Worm (Caenorhabditis elegans) whole organism, mixed stage, embryonic: ENCODE data around the gene F15B9.11.

ENCODE experiments used
- cnd-1 ChIP-seq: fragments of 200-800 bp; sonication (Bioruptor generic); optimal IDR thresholded peaks from 2 replicates; lab custom pipeline; 2018; ENCODE audit warnings: mild to moderate bottlenecking, missing genetic modification characterization, missing compliant biosample characterization
- nhr-237 ChIP-seq: fragments of 150-350 bp; optimal IDR thresholded peaks from 2 replicates; lab custom pipeline; 2014; ENCODE audit warnings: missing biosample characterization, missing genetic modification characterization
- nhr-76 ChIP-seq: sonication (generic microtip); optimal IDR thresholded peaks from 2 replicates; lab custom pipeline; 2017; ENCODE audit warnings: missing biosample characterization, missing genetic modification characterization
- snpc-4 ChIP-seq: fragments of 150-350 bp; optimal IDR thresholded peaks from 2 replicates; lab custom pipeline; 2014; ENCODE audit warnings: missing biosample characterization, missing genetic modification characterization
- ztf-11 ChIP-seq: fragments of 150-350 bp; optimal IDR thresholded peaks from 2 replicates; lab custom pipeline; 2014; ENCODE audit warnings: missing biosample characterization, missing genetic modification characterization

DNA sequence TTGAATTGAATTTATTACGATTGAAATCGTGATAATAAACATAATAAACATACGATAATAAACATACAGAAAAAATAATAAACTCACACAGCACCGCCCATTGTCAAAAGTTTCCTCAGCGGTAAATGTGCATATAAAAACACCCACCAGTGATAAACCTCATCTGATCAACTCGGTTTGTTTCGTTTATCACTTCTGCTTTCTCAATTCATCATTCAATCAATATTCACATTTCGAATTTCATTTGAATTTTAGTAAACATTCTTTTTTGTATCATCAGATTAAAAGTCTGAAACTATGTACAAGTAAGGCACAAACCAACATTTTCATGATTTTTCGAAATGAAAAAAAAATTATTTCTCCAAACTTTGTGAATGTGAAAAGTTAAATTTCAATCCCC lies 20.5 kb upstream of the F15B9.11 start, which contains the start of gene try-10:
- no peak for TF ChIP-seq snpc-4 (tag; lab: Kevin White, UChicago)
- TF ChIP-seq nhr-76 (tag; lab: Kevin White, UChicago), result no peak
- no peak for TF ChIP-seq cnd-1 (tag; lab: Kevin White, UChicago)
- no peak for TF ChIP-seq ztf-11 (tag; lab: Kevin White, UChicago)
- no peak for TF ChIP-seq nhr-237 (tag; lab: Kevin White, UChicago)
